Fruit fly (Drosophila melanogaster) whole organism, embryonic: ENCODE results near the gene Nf-YA.

Source experiments
- Abd-B ChIP-seq: fragments of 200-800 bp; sonication (Bioruptor generic); optimal IDR thresholded peaks from 2 replicates; lab custom pipeline; 2018; ENCODE audit warnings: missing biosample characterization, mild to moderate bottlenecking, missing genetic modification characterization, moderate library complexity
- Awh ChIP-seq: fragments of 200-800 bp; sonication (Bioruptor generic); IDR thresholded peaks from 2 replicates; pipeline ENCODE4, ENCODE4 v1.3.6; 2022; ENCODE audit warnings: missing biosample characterization, missing genetic modification characterization
- B-H2 ChIP-seq: fragments of 200-800 bp; sonication (Bioruptor generic); optimal IDR thresholded peaks from 2 replicates; lab custom pipeline; 2018; ENCODE audit warnings: missing biosample characterization, mild to moderate bottlenecking, missing genetic modification characterization
- CG1024 ChIP-seq: fragments of 200-800 bp; sonication (Bioruptor generic); IDR thresholded peaks from 2 replicates; pipeline ENCODE4 v1.3.6; 2022; ENCODE audit warnings: missing biosample characterization, missing genetic modification characterization
- CG10366 ChIP-seq: fragments of 200-800 bp; sonication (Bioruptor generic); IDR thresholded peaks from 2 replicates; pipeline ENCODE4 v1.3.6; 2022; ENCODE audit warnings: missing biosample characterization, missing genetic modification characterization
- CG12391 ChIP-seq: fragments of 200-800 bp; sonication (Bioruptor generic); optimal IDR thresholded peaks from 3 replicates; lab custom pipeline; 2018; ENCODE audit warnings: missing biosample characterization, mild to moderate bottlenecking, missing genetic modification characterization, moderate library complexity
- CG12659 ChIP-seq: fragments of 200-800 bp; sonication (Bioruptor generic); optimal IDR thresholded peaks from 3 replicates; lab custom pipeline; 2017; ENCODE audit warnings: mild to moderate bottlenecking, missing biosample characterization, missing genetic modification reagents, missing genetic modification characterization
- CG12744 ChIP-seq: fragments of 200-800 bp; sonication (Bioruptor generic); optimal IDR thresholded peaks from 2 replicates; lab custom pipeline; 2016; ENCODE audit warnings: missing biosample characterization, missing genetic modification characterization
- CG15269 ChIP-seq: fragments of 200-800 bp; sonication (Bioruptor generic); optimal IDR thresholded peaks from 2 replicates; lab custom pipeline; 2018; ENCODE audit warnings: missing biosample characterization, mild to moderate bottlenecking, missing genetic modification characterization, moderate library complexity
- CG17359 ChIP-seq: fragments of 200-800 bp; sonication (Bioruptor generic); optimal IDR thresholded peaks from 3 replicates; lab custom pipeline; 2018; ENCODE audit warnings: missing biosample characterization, mild to moderate bottlenecking, missing genetic modification characterization, moderate library complexity
- CG17361 ChIP-seq: fragments of 200-800 bp; sonication (Bioruptor generic); IDR thresholded peaks from 3 replicates; pipeline ENCODE4 v1.3.6; 2022; ENCODE audit warnings: missing biosample characterization, missing genetic modification characterization
- CG17802 ChIP-seq: fragments of 200-800 bp; sonication (Bioruptor generic); optimal IDR thresholded peaks from 2 replicates; lab custom pipeline; 2018; ENCODE audit warnings: missing biosample characterization, mild to moderate bottlenecking, missing genetic modification characterization, moderate library complexity
- CG17829 ChIP-seq: fragments of 200-800 bp; optimal IDR thresholded peaks from 2 replicates; lab custom pipeline; 2019; ENCODE audit warnings: missing biosample characterization, mild to moderate bottlenecking, missing genetic modification characterization, moderate library complexity
- CG2889 ChIP-seq: fragments of 200-800 bp; sonication (Bioruptor generic); IDR thresholded peaks from 3 replicates; pipeline ENCODE4 v1.3.6; 2022; ENCODE audit warnings: missing biosample characterization, missing genetic modification characterization
- CG32767 ChIP-seq: fragments of 200-800 bp; sonication (Bioruptor generic); IDR thresholded peaks from 2 replicates; pipeline ENCODE4 v1.3.6; 2022; ENCODE audit warnings: missing biosample characterization, missing genetic modification characterization
- CG33213 ChIP-seq: fragments of 200-800 bp; sonication (Bioruptor generic); optimal IDR thresholded peaks from 3 replicates; lab custom pipeline; 2016; ENCODE audit warnings: missing biosample characterization, missing genetic modification characterization
- CG43689 ChIP-seq: fragments of 200-800 bp; sonication (Bioruptor generic); IDR thresholded peaks from 2 replicates; pipeline ENCODE4 v1.3.6; 2022; ENCODE audit warnings: missing biosample characterization, missing genetic modification characterization
- CG5245 ChIP-seq: fragments of 200-800 bp; sonication (Bioruptor generic); optimal IDR thresholded peaks from 3 replicates; lab custom pipeline; 2016; ENCODE audit warnings: missing biosample characterization, missing genetic modification characterization
- CG6654 ChIP-seq: fragments of 200-800 bp; sonication (Bioruptor generic); optimal IDR thresholded peaks from 2 replicates; lab custom pipeline; 2017; ENCODE audit warnings: missing biosample characterization, mild to moderate bottlenecking, missing genetic modification characterization
- CG6791 ChIP-seq: fragments of 200-800 bp; sonication (Bioruptor generic); IDR thresholded peaks from 3 replicates; pipeline ENCODE4 v1.3.6; 2022; ENCODE audit warnings: missing biosample characterization, missing genetic modification characterization; ENCODE audit not compliant: partially characterized antibody
- CG7786 ChIP-seq: fragments of 200-800 bp; sonication (Bioruptor generic); optimal IDR thresholded peaks from 2 replicates; lab custom pipeline; 2016; ENCODE audit warnings: missing biosample characterization, missing genetic modification characterization
- CG8944 ChIP-seq: fragments of 200-800 bp; sonication (Bioruptor generic); optimal IDR thresholded peaks from 3 replicates; lab custom pipeline; 2016; ENCODE audit warnings: missing biosample characterization, missing genetic modification characterization
- D ChIP-seq, 2 experiments: fragments of 200-800 bp in 1 of 2; fragments of >200 bp in 1 of 2; sonication (Bioruptor generic) in 1 of 2; optimal IDR thresholded peaks; 2 replicates in 1 of 2; 3 replicates in 1 of 2; lab custom pipeline; 2017; ENCODE audit warnings: mild to moderate bottlenecking in 1 of 2, missing biosample characterization in 1 of 2, missing genetic modification characterization in 1 of 2, missing genetic modification reagents in 1 of 2
- Dref ChIP-seq: fragments of 200-800 bp; sonication (Bioruptor generic); IDR thresholded peaks from 2 replicates; pipeline ENCODE4 v1.3.6; 2022; ENCODE audit warnings: missing biosample characterization, missing genetic modification characterization
- HHEX ChIP-seq: fragments of 200-800 bp; sonication (Bioruptor generic); optimal IDR thresholded peaks from 3 replicates; lab custom pipeline; 2017; ENCODE audit warnings: missing biosample characterization, mild to moderate bottlenecking, missing genetic modification characterization, missing genetic modification reagents
- HLH3B ChIP-seq: fragments of 200-800 bp; sonication (Bioruptor generic); IDR thresholded peaks from 2 replicates; pipeline ENCODE4 v1.3.6; 2022; ENCODE audit warnings: missing biosample characterization, missing genetic modification characterization
- HLHmδ ChIP-seq: fragments of 200-800 bp; sonication (Bioruptor generic); optimal IDR thresholded peaks from 2 replicates; lab custom pipeline; 2018; ENCODE audit warnings: missing biosample characterization, mild to moderate bottlenecking, missing genetic modification characterization, moderate library complexity
- Hr78 ChIP-seq, 2 experiments: fragments of 200-800 bp in 1 of 2; fragments of >200 bp in 1 of 2; sonication (Bioruptor generic) in 1 of 2; optimal IDR thresholded peaks; 2 replicates each; lab custom pipeline; 2017 to 2019; ENCODE audit warnings: missing biosample characterization in 2 of 2, missing genetic modification characterization in 2 of 2, mild to moderate bottlenecking in 1 of 2, moderate library complexity in 1 of 2
- Jarid2 ChIP-seq: fragments of 200-800 bp; sonication (Bioruptor generic); optimal IDR thresholded peaks from 3 replicates; lab custom pipeline; 2017; ENCODE audit warnings: mild to moderate bottlenecking, missing biosample characterization, missing genetic modification reagents, missing genetic modification characterization
- Mes4 ChIP-seq: fragments of 200-800 bp; sonication (Bioruptor generic); optimal IDR thresholded peaks from 2 replicates; lab custom pipeline; 2016; ENCODE audit warnings: missing biosample characterization, missing genetic modification characterization
- Side ChIP-seq: fragments of 200-800 bp; sonication (Bioruptor generic); optimal IDR thresholded peaks from 2 replicates; lab custom pipeline; 2016; ENCODE audit warnings: missing biosample characterization, missing genetic modification characterization
- Sox102F ChIP-seq: fragments of 200-800 bp; sonication (Bioruptor generic); optimal IDR thresholded peaks from 2 replicates; lab custom pipeline; 2018; ENCODE audit warnings: missing biosample characterization, mild to moderate bottlenecking, missing genetic modification characterization, moderate library complexity
- Trl ChIP-seq, 3 experiments: fragments of >200 bp in 2 of 3; fragments of 200-800 bp in 1 of 3; sonication (Bioruptor generic) in 1 of 3; optimal IDR thresholded peaks; 2 replicates in 1 of 3; 3 replicates in 2 of 3; lab custom pipeline; 2016 to 2017; ENCODE audit warnings: missing biosample characterization in 1 of 3, missing genetic modification characterization in 1 of 3
- al ChIP-seq: fragments of 200-800 bp; sonication (Bioruptor generic); IDR thresholded peaks from 2 replicates; pipeline ENCODE4 v1.3.6; 2022; ENCODE audit warnings: missing biosample characterization, missing genetic modification characterization
- bsh ChIP-seq, 2 experiments: fragments of 200-800 bp; sonication (Bioruptor generic); optimal IDR thresholded peaks; 2 replicates each; lab custom pipeline; 2017 to 2018; ENCODE audit warnings: mild to moderate bottlenecking in 2 of 2, missing biosample characterization in 2 of 2, missing genetic modification characterization in 2 of 2, moderate library complexity in 1 of 2
- cad ChIP-seq: fragments of >200 bp; optimal IDR thresholded peaks from 2 replicates; lab custom pipeline; 2017; ENCODE audit warnings: missing biosample characterization, missing genetic modification characterization
- croc ChIP-seq: fragments of 200-800 bp; sonication (Bioruptor generic); conservative IDR thresholded peaks from 3 replicates; pipeline ENCODE4 v1.3.6; 2022; ENCODE audit warnings: missing biosample characterization, missing genetic modification characterization
- dimm ChIP-seq: fragments of 200-800 bp; sonication (Bioruptor generic); IDR thresholded peaks from 2 replicates; pipeline ENCODE4 v1.3.6; 2022; ENCODE audit warnings: missing biosample characterization, missing genetic modification characterization
- dmrt99B ChIP-seq: fragments of 200-800 bp; sonication (Bioruptor generic); optimal IDR thresholded peaks from 2 replicates; lab custom pipeline; 2018; ENCODE audit warnings: missing biosample characterization, mild to moderate bottlenecking, missing genetic modification characterization, moderate library complexity
- fru ChIP-seq: fragments of >200 bp; optimal IDR thresholded peaks from 2 replicates; lab custom pipeline; 2017
- gce ChIP-seq: fragments of 200-800 bp; sonication (Bioruptor generic); IDR thresholded peaks from 3 replicates; pipeline ENCODE4 v1.3.6; 2022; ENCODE audit warnings: missing biosample characterization, missing genetic modification characterization
- knrl ChIP-seq: fragments of 200-800 bp; sonication (Bioruptor generic); IDR thresholded peaks from 3 replicates; pipeline ENCODE4 v1.3.6; 2022; ENCODE audit warnings: missing biosample characterization, missing genetic modification characterization; ENCODE audit not compliant: partially characterized antibody
- odd ChIP-seq: fragments of 200-800 bp; sonication (Bioruptor generic); optimal IDR thresholded peaks from 2 replicates; lab custom pipeline; 2017; ENCODE audit warnings: missing biosample characterization, mild to moderate bottlenecking, missing genetic modification characterization
- otp ChIP-seq: fragments of 200-800 bp; sonication (Bioruptor generic); IDR thresholded peaks from 3 replicates; pipeline ENCODE4, ENCODE4 v1.3.6; 2022; ENCODE audit warnings: missing biosample characterization, missing genetic modification characterization
- pho ChIP-seq: fragments of 200-800 bp; sonication (Bioruptor generic); optimal IDR thresholded peaks from 2 replicates; lab custom pipeline; 2016; ENCODE audit warnings: missing biosample characterization, missing genetic modification characterization
- pnt ChIP-seq: fragments of 200-800 bp; sonication (Bioruptor generic); optimal IDR thresholded peaks from 3 replicates; lab custom pipeline; 2016; ENCODE audit warnings: missing biosample characterization, missing genetic modification characterization
- scrt ChIP-seq: fragments of 200-800 bp; sonication (Bioruptor generic); optimal IDR thresholded peaks from 2 replicates; lab custom pipeline; 2018; ENCODE audit warnings: missing biosample characterization, mild to moderate bottlenecking, missing genetic modification characterization, moderate library complexity
- seq ChIP-seq: fragments of 200-800 bp; sonication (Bioruptor generic); IDR thresholded peaks from 2 replicates; pipeline ENCODE4 v1.3.6; 2022; ENCODE audit warnings: missing biosample characterization, missing genetic modification characterization
- slou ChIP-seq: fragments of 200-800 bp; sonication (Bioruptor generic); optimal IDR thresholded peaks from 3 replicates; lab custom pipeline; 2016; ENCODE audit warnings: missing biosample characterization, missing genetic modification characterization
- sob ChIP-seq: fragments of 200-800 bp; sonication (Bioruptor generic); IDR thresholded peaks from 2 replicates; pipeline ENCODE4 v1.3.6; 2022; ENCODE audit warnings: missing biosample characterization, missing genetic modification characterization
- zf30C ChIP-seq: fragments of 200-800 bp; sonication (Bioruptor generic); optimal IDR thresholded peaks from 3 replicates; lab custom pipeline; 2018; ENCODE audit warnings: missing biosample characterization, mild to moderate bottlenecking, missing genetic modification characterization

Nf-YA gene

DNA sequence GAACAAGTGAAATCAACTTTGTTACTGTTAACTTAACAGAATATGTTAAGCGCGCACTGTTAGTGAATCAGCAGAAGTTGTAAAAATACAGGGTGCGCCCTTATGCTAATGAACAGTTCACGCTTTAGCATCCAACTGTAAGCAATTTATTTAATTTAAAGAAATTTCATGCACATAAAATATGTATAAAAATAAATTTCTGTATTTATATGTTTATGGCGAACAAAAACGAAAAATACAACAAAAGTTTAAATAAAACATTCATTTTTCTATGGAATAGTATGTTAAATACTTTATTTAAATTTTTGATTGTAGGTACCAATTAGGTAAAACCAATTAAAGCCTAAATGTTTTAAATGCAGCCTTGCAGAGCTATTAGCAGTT is 17.5 kb downstream of the Nf-YA start (continued):
- TF ChIP-seq CG17361 (peak; percentile 47; the same call in 2 of the 3 replicates), fru (no peak), Hr78 (GFP tag; optimal IDR thresholded peaks at IDR 0.05; lab: Kevin White, UChicago) (no peak), CG43689 (no peak), CG5245 (GFP tag; lab: Kevin White, UChicago) (no peak), bsh (GFP tag; optimal IDR thresholded peaks at IDR 0.05; lab: Kevin White, UChicago) (peak in 1 of 2 experiments; percentile 61), CG17802 (no peak), pho (GFP tag; lab: Kevin White, UChicago) (no peak), Sox102F (peak; percentile 26), Awh (no peak), CG32767 (GFP tag; lab: Robert Waterston, UW) (no peak), CG10366 (GFP tag; lab: Robert Waterston, UW) (peak; percentile 80), slou (GFP tag; lab: Kevin White, UChicago) (no peak), CG6654 (GFP tag; lab: Kevin White, UChicago) (no peak), pnt (GFP tag; lab: Kevin White, UChicago) (no peak), CG12391 (tag; lab: Kevin White, UChicago) (peak; percentile 56), Dref (GFP tag; lab: Robert Waterston, UW) (no peak), CG2889 (no peak), Abd-B (GFP tag; lab: Kevin White, UChicago) (no peak), Trl (optimal IDR thresholded peaks at IDR 0.05; lab: Kevin White, UChicago) (no peak), Trl (GFP tag; optimal IDR thresholded peaks at IDR 0.05; lab: Kevin White, UChicago) (no peak), al (GFP tag; lab: Robert Waterston, UW) (no peak), HLHmδ (GFP tag; lab: Kevin White, UChicago) (no peak), otp (no peak), seq (GFP tag; lab: Robert Waterston, UW) (peak; percentile 65), cad (GFP tag; lab: Kevin White, UChicago) (no peak), dimm (GFP tag; lab: Robert Waterston, UW) (no peak), B-H2 (GFP tag; lab: Kevin White, UChicago) (no peak), D (optimal IDR thresholded peaks at IDR 0.05; lab: Kevin White, UChicago) (no peak), D (GFP tag; optimal IDR thresholded peaks at IDR 0.05; lab: Kevin White, UChicago) (no peak), Jarid2 (GFP tag; lab: Kevin White, UChicago) (no peak), dmrt99B (tag; lab: Kevin White, UChicago) (peak; percentile 23), gce (GFP tag; lab: Robert Waterston, UW) (no peak), Side (GFP tag; lab: Kevin White, UChicago) (no peak), CG1024 (GFP tag; lab: Robert Waterston, UW) (no peak), HHEX (GFP tag; lab: Kevin White, UChicago) (peak; percentile 57), CG33213 (no peak), odd (peak; percentile 42), zf30C (GFP tag; lab: Kevin White, UChicago) (no peak), CG17829 (tag; lab: Kevin White, UChicago) (peak; percentile 50), CG17359 (tag; lab: Kevin White, UChicago) (peak; percentile 35), Mes4 (GFP tag; lab: Kevin White, UChicago) (no peak), CG12744 (GFP tag; lab: Kevin White, UChicago) (no peak), CG12659 (GFP tag; lab: Kevin White, UChicago) (peak; percentile 6), HLH3B (GFP tag; lab: Robert Waterston, UW) (no peak), knrl (GFP tag; lab: Robert Waterston, UW) (no peak), CG15269 (peak; percentile 70), scrt (GFP tag; lab: Kevin White, UChicago) (peak; percentile 23), sob (GFP tag; lab: Robert Waterston, UW) (no peak), CG6791 (GFP tag; lab: Robert Waterston, UW) (no peak), CG8944 (GFP tag; lab: Kevin White, UChicago) (no peak), CG7786 (GFP tag; lab: Kevin White, UChicago) (no peak), croc (GFP tag; lab: Robert Waterston, UW) (no peak)
